Worm (Caenorhabditis elegans) whole organism, young adult: ENCODE data around the gene rbm-42.

ENCODE experiments used
- B0019.2 ChIP-seq: fragments of 200-800 bp; sonication (Bioruptor generic); conservative IDR thresholded peaks from 2 replicates; pipeline ENCODE4 v1.3.6; 2022; ENCODE audit warnings: missing genetic modification reagents, missing genetic modification characterization, missing compliant biosample characterization
- B0261.1 ChIP-seq: sonication (generic microtip); optimal IDR thresholded peaks from 2 replicates; lab custom pipeline; 2016; ENCODE audit warnings: mild to moderate bottlenecking, missing genetic modification characterization, moderate library complexity, missing compliant biosample characterization
- B0336.3 ChIP-seq: fragments of 200-800 bp; sonication (Bioruptor generic); IDR thresholded peaks from 2 replicates; pipeline ENCODE4 v1.3.6; 2022; ENCODE audit warnings: missing genetic modification characterization, missing compliant biosample characterization
- C06A6.2 ChIP-seq: fragments of 200-800 bp; sonication (Bioruptor generic); conservative IDR thresholded peaks from 2 replicates; pipeline ENCODE4 v1.3.6; 2022; ENCODE audit warnings: missing genetic modification characterization, missing compliant biosample characterization
- F22D6.2 ChIP-seq: sonication (generic microtip); optimal IDR thresholded peaks from 2 replicates; lab custom pipeline; 2016; ENCODE audit warnings: mild to moderate bottlenecking, missing genetic modification characterization, missing compliant biosample characterization
- F33H1.4 ChIP-seq: fragments of 200-800 bp; sonication (Bioruptor generic); IDR thresholded peaks from 2 replicates; pipeline ENCODE4 v1.3.6; 2022; ENCODE audit warnings: missing genetic modification reagents, missing genetic modification characterization, missing compliant biosample characterization
- F37B4.10 ChIP-seq: fragments of 200-800 bp; sonication (Bioruptor generic); IDR thresholded peaks from 2 replicates; pipeline ENCODE4 v1.3.6; 2022; ENCODE audit warnings: missing genetic modification characterization, missing compliant biosample characterization
- F49E8.2 ChIP-seq: sonication (generic microtip); optimal IDR thresholded peaks from 3 replicates; lab custom pipeline; 2017; ENCODE audit warnings: missing genetic modification characterization, mild to moderate bottlenecking, missing compliant biosample characterization, antibody characterized with exemption, moderate library complexity; ENCODE audit not compliant: insufficient read depth
- F52B5.7 ChIP-seq: sonication (generic microtip); optimal IDR thresholded peaks from 2 replicates; lab custom pipeline; 2016; ENCODE audit warnings: mild to moderate bottlenecking, missing genetic modification characterization, missing compliant biosample characterization
- F55B11.4 ChIP-seq: sonication (generic microtip); optimal IDR thresholded peaks from 2 replicates; lab custom pipeline; 2016; ENCODE audit warnings: missing compliant biosample characterization, missing genetic modification characterization, borderline replicate concordance; ENCODE audit not compliant: insufficient read depth
- F57C9.4 ChIP-seq: sonication (generic microtip); optimal IDR thresholded peaks from 2 replicates; lab custom pipeline; 2017; ENCODE audit warnings: mild to moderate bottlenecking, missing genetic modification characterization, missing compliant biosample characterization
- Y67H2A.10 ChIP-seq: fragments of 200-800 bp; sonication (Bioruptor generic); conservative IDR thresholded peaks from 2 replicates; pipeline ENCODE4 v1.3.6; 2022; ENCODE audit warnings: missing genetic modification reagents, missing genetic modification characterization, missing compliant biosample characterization
- atf-7 ChIP-seq: sonication (generic microtip); optimal IDR thresholded peaks from 2 replicates; lab custom pipeline; 2017; ENCODE audit warnings: mild to moderate bottlenecking, missing genetic modification characterization, missing compliant biosample characterization
- athp-1 ChIP-seq: sonication (generic microtip); optimal IDR thresholded peaks from 2 replicates; lab custom pipeline; 2017; ENCODE audit warnings: mild to moderate bottlenecking, missing genetic modification characterization, missing compliant biosample characterization
- attf-5 ChIP-seq: fragments of 200-800 bp; sonication (Bioruptor generic); optimal IDR thresholded peaks from 2 replicates; lab custom pipeline; 2018; ENCODE audit warnings: mild to moderate bottlenecking, missing genetic modification characterization, missing compliant biosample characterization
- attf-6 ChIP-seq: fragments of 200-800 bp; sonication (Bioruptor generic); IDR thresholded peaks from 2 replicates; pipeline ENCODE4 v1.3.6; 2022; ENCODE audit warnings: missing genetic modification reagents, missing genetic modification characterization, missing compliant biosample characterization
- bed-2 ChIP-seq: fragments of 200-800 bp; sonication (Bioruptor generic); IDR thresholded peaks from 2 replicates; pipeline ENCODE4 v1.3.6; 2022; ENCODE audit warnings: missing genetic modification reagents, missing genetic modification characterization, missing compliant biosample characterization
- ccch-3 ChIP-seq: fragments of 200-800 bp; sonication (Bioruptor generic); optimal IDR thresholded peaks from 2 replicates; lab custom pipeline; 2018; ENCODE audit warnings: mild to moderate bottlenecking, missing genetic modification characterization, missing compliant biosample characterization
- cebp-1 ChIP-seq, 2 experiments: fragments of 200-800 bp in 1 of 2; sonication (Bioruptor generic) in 1 of 2; sonication (generic microtip) in 1 of 2; IDR thresholded peaks in 1 of 2; optimal IDR thresholded peaks in 1 of 2; 2 replicates each; pipeline versions ENCODE4 v1.3.6 to Lab custom; 2017 to 2022; ENCODE audit warnings: missing compliant biosample characterization in 2 of 2, missing genetic modification characterization in 2 of 2, mild to moderate bottlenecking in 1 of 2, missing genetic modification reagents in 1 of 2, moderate library complexity in 1 of 2
- ceh-58 ChIP-seq: fragments of 200-800 bp; sonication (Bioruptor generic); IDR thresholded peaks from 2 replicates; pipeline ENCODE4 v1.3.6; 2022; ENCODE audit warnings: missing genetic modification characterization, missing compliant biosample characterization
- ceh-79 ChIP-seq: sonication (generic microtip); optimal IDR thresholded peaks from 2 replicates; lab custom pipeline; 2017; ENCODE audit warnings: mild to moderate bottlenecking, missing genetic modification characterization, missing compliant biosample characterization
- egl-18 ChIP-seq: fragments of 200-800 bp; sonication (Bioruptor generic); IDR thresholded peaks from 2 replicates; pipeline ENCODE4 v1.3.6; 2022; ENCODE audit warnings: missing genetic modification reagents, missing genetic modification characterization, missing compliant biosample characterization
- ekl-4 ChIP-seq: fragments of 200-800 bp; sonication (Bioruptor generic); IDR thresholded peaks from 2 replicates; pipeline ENCODE4 v1.3.6; 2022; ENCODE audit warnings: missing genetic modification reagents, missing genetic modification characterization, missing compliant biosample characterization
- ets-4 ChIP-seq: fragments of 200-800 bp; sonication (Bioruptor generic); optimal IDR thresholded peaks from 2 replicates; lab custom pipeline; 2018; ENCODE audit warnings: mild to moderate bottlenecking, missing genetic modification characterization, missing compliant biosample characterization
- fkh-3 ChIP-seq: sonication (generic microtip); optimal IDR thresholded peaks from 2 replicates; lab custom pipeline; 2016; ENCODE audit warnings: mild to moderate bottlenecking, missing genetic modification characterization, missing compliant biosample characterization
- hlh-26 ChIP-seq: fragments of 200-800 bp; sonication (Bioruptor generic); conservative IDR thresholded peaks from 2 replicates; pipeline ENCODE4 v1.3.6; 2022; ENCODE audit warnings: missing genetic modification reagents, missing genetic modification characterization, missing compliant biosample characterization
- hmg-20 ChIP-seq: fragments of 200-800 bp; sonication (Bioruptor generic); IDR thresholded peaks from 2 replicates; pipeline ENCODE4 v1.3.6; 2022; ENCODE audit warnings: missing genetic modification reagents, missing genetic modification characterization, missing compliant biosample characterization
- lag-1 ChIP-seq: fragments of 200-800 bp; sonication (Bioruptor generic); IDR thresholded peaks from 2 replicates; pipeline ENCODE4 v1.3.6; 2022; ENCODE audit warnings: missing genetic modification reagents, missing genetic modification characterization, missing compliant biosample characterization
- let-607 ChIP-seq, 2 experiments: fragments of 200-800 bp in 1 of 2; sonication (Bioruptor generic) in 1 of 2; sonication (generic microtip) in 1 of 2; optimal IDR thresholded peaks; 2 replicates each; lab custom pipeline; 2016 to 2018; ENCODE audit warnings: mild to moderate bottlenecking in 2 of 2, missing compliant biosample characterization in 2 of 2, missing genetic modification characterization in 2 of 2, moderate library complexity in 2 of 2, missing genotype in 1 of 2
- lin-40 ChIP-seq: sonication (generic microtip); optimal IDR thresholded peaks from 2 replicates; lab custom pipeline; 2016; ENCODE audit warnings: missing genetic modification characterization, mild to moderate bottlenecking, missing compliant biosample characterization, missing genotype, missing genetic modification reagents
- lin-54 ChIP-seq: fragments of 200-800 bp; sonication (Bioruptor generic); optimal IDR thresholded peaks from 2 replicates; lab custom pipeline; 2018; ENCODE audit warnings: mild to moderate bottlenecking, missing genetic modification characterization, missing compliant biosample characterization
- lsl-1 ChIP-seq: fragments of 200-800 bp; sonication (Bioruptor generic); optimal IDR thresholded peaks from 2 replicates; lab custom pipeline; 2018; ENCODE audit warnings: mild to moderate bottlenecking, missing genetic modification characterization, moderate library complexity, missing compliant biosample characterization
- madf-10 ChIP-seq: sonication (generic microtip); optimal IDR thresholded peaks from 2 replicates; lab custom pipeline; 2016; ENCODE audit warnings: mild to moderate bottlenecking, missing genetic modification characterization, missing compliant biosample characterization
- madf-6 ChIP-seq: fragments of 200-800 bp; sonication (Bioruptor generic); IDR thresholded peaks from 2 replicates; pipeline ENCODE4 v1.3.6; 2022; ENCODE audit warnings: missing genetic modification reagents, missing genetic modification characterization, missing compliant biosample characterization
- mcd-1 ChIP-seq: fragments of 200-800 bp; sonication (Bioruptor generic); IDR thresholded peaks from 2 replicates; pipeline ENCODE4 v1.3.6; 2022; ENCODE audit warnings: missing genetic modification reagents, missing genetic modification characterization, missing compliant biosample characterization
- nfya-1 ChIP-seq: sonication (generic microtip); optimal IDR thresholded peaks from 2 replicates; lab custom pipeline; 2017; ENCODE audit warnings: antibody characterized with exemption, missing compliant biosample characterization, missing genetic modification characterization, borderline replicate concordance; ENCODE audit not compliant: insufficient read depth
- nhr-120 ChIP-seq: fragments of 200-800 bp; sonication (Bioruptor generic); IDR thresholded peaks from 2 replicates; pipeline ENCODE4 v1.3.6; 2022; ENCODE audit warnings: missing genetic modification characterization, missing compliant biosample characterization
- pha-4 ChIP-seq: fragments of 150-350 bp; sonication (generic microtip); optimal IDR thresholded peaks from 2 replicates; lab custom pipeline; 2014; ENCODE audit warnings: missing biosample characterization, missing genetic modification reagents, missing genetic modification characterization
- rpc-1 ChIP-seq, 2 experiments: fragments of 150-350 bp in 1 of 2; sonication (generic microtip) in 1 of 2; optimal IDR thresholded peaks; 2 replicates each; lab custom pipeline; 2014 to 2018; ENCODE audit warnings: missing biosample characterization in 1 of 2, missing genetic modification characterization in 1 of 2, missing genetic modification reagents in 1 of 2, missing genotype in 1 of 2
- sea-2 ChIP-seq: fragments of 200-800 bp; sonication (Bioruptor generic); IDR thresholded peaks from 2 replicates; pipeline ENCODE4 v1.3.6; 2022; ENCODE audit warnings: missing genetic modification characterization, missing compliant biosample characterization
- tlf-1 ChIP-seq: fragments of 200-800 bp; sonication (Bioruptor generic); optimal IDR thresholded peaks from 2 replicates; lab custom pipeline; 2018; ENCODE audit warnings: mild to moderate bottlenecking, missing genetic modification characterization, missing compliant biosample characterization
- unc-62 ChIP-seq: fragments of 150-350 bp; optimal IDR thresholded peaks from 2 replicates; lab custom pipeline; 2014; ENCODE audit warnings: missing biosample characterization, missing genetic modification reagents, missing genetic modification characterization
- xnd-1 ChIP-seq: sonication (generic microtip); optimal IDR thresholded peaks from 2 replicates; lab custom pipeline; 2016; ENCODE audit warnings: missing genotype, missing genetic modification reagents, missing genetic modification characterization, missing compliant biosample characterization
- ztf-18 ChIP-seq: sonication (generic microtip); optimal IDR thresholded peaks from 2 replicates; lab custom pipeline; 2016; ENCODE audit warnings: missing genotype, mild to moderate bottlenecking, missing genetic modification characterization, missing compliant biosample characterization
- ztf-26 ChIP-seq: sonication (generic microtip); optimal IDR thresholded peaks from 2 replicates; lab custom pipeline; 2017; ENCODE audit warnings: missing genetic modification characterization, missing compliant biosample characterization
- ztf-6 ChIP-seq: fragments of 200-800 bp; sonication (Bioruptor generic); IDR thresholded peaks from 2 replicates; pipeline ENCODE4 v1.3.6; 2022; ENCODE audit warnings: missing genetic modification reagents, missing genetic modification characterization, missing compliant biosample characterization

rbm-42 gene

DNA sequence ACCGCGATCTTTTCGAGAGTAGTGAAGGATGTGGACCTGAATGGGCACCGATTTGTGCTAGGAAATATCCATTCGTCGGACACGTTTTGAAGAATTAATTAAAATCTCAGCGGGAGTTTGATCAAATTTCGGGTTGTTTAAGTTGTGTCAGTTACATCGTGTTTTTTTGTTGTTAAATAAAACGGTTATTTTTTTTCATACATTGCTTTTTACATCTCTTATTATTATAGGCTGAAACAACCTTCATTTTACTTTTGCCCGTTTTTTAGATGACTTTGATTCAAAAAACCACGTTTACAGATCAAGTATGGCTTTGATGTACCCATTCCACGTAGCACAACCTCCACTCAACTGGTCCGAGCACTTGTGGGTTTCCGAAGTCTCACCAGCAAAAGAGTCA lies 20.1 kb upstream of the rbm-42 start, which contains the start of gene emb-1 (continued):
- no peak for TF ChIP-seq madf-6

DNA sequence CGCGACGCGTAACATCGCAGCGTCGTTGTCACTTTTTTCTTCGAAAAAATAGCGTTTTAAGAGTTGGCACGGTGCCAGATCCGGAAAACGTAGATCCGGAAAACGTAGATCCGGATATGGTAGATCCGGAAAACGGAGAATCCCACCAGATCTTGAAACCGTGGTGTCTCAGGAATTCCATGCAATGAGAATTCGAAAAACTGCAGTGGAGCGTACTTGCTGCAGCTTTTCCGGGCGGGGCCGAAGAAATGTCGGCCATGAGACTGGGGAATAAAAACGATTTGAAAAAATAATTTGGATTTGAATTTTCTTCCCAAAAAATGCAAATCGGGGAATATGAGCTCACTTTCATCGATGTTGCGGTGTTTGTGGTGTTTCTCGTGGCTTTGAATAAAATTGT lies 19.4 kb upstream of the rbm-42 start, which contains the start of gene K10D2.5:
Gene K10D2.5 (plus strand): TSS at position 251 of the 400 bp plus-strand sequence.
- TF ChIP-seq attf-5 (GFP tag; lab: Kevin White, UChicago), result peak; percentile 99
- TF ChIP-seq tlf-1 (GFP tag; lab: Kevin White, UChicago), result peak; percentile 81
- no peak for TF ChIP-seq ets-4 (GFP tag; lab: Kevin White, UChicago)
- peak; percentile 20 to 65 for TF ChIP-seq let-607 (tag; optimal IDR thresholded peaks at IDR 0.05; lab: Kevin White, UChicago)
- peak; percentile 25 for TF ChIP-seq ztf-26 (tag; lab: Kevin White, UChicago)
- peak; percentile 97 for TF ChIP-seq Y67H2A.10 (GFP tag; lab: Robert Waterston, UW)
- peak; percentile 95 for TF ChIP-seq ekl-4 (GFP tag; lab: Robert Waterston, UW)
- TF ChIP-seq atf-7 (tag; lab: Kevin White, UChicago), result peak; percentile 55
- peak; percentile 99 for TF ChIP-seq mcd-1 (GFP tag; lab: Robert Waterston, UW)
- no peak for TF ChIP-seq sea-2 (GFP tag; lab: Robert Waterston, UW)
- TF ChIP-seq bed-2 (GFP tag; lab: Robert Waterston, UW), result peak; percentile 98
- peak; percentile 77 for TF ChIP-seq lsl-1
- TF ChIP-seq rpc-1 (optimal IDR thresholded peaks at IDR 0.05; lab: Kevin White, UChicago), result no peak
- TF ChIP-seq rpc-1 (tag; optimal IDR thresholded peaks at IDR 0.05; lab: Kevin White, UChicago), result no peak
- TF ChIP-seq xnd-1 (tag; lab: Kevin White, UChicago), result peak; percentile 27
- peak; percentile 75 for TF ChIP-seq attf-6 (GFP tag; lab: Robert Waterston, UW)
- TF ChIP-seq athp-1, result peak; percentile 96
- TF ChIP-seq lin-40, result peak; percentile 80
- 0 out of 2 replicates have a peak, but pooled peaks have one; percentile 50 for TF ChIP-seq C06A6.2 (GFP tag; lab: Robert Waterston, UW)
- TF ChIP-seq F33H1.4 (GFP tag; lab: Robert Waterston, UW), result peak; percentile 83
- TF ChIP-seq ceh-79 (tag; lab: Kevin White, UChicago), result no peak
- no peak for TF ChIP-seq fkh-3
- 0 out of 2 replicates have a peak, but pooled peaks have one; percentile 24 for TF ChIP-seq lag-1 (GFP tag; lab: Robert Waterston, UW)
- no peak for TF ChIP-seq pha-4 (tag; lab: Kevin White, UChicago)
- peak; percentile 90 for TF ChIP-seq cebp-1 (GFP tag; IDR thresholded peaks at IDR 0.05; lab: Robert Waterston, UW)
- TF ChIP-seq cebp-1 (tag; optimal IDR thresholded peaks at IDR 0.05; lab: Kevin White, UChicago), result peak; percentile 81
- no peak for TF ChIP-seq F37B4.10
- TF ChIP-seq hmg-20, result peak; percentile 82
- TF ChIP-seq egl-18 (GFP tag; lab: Robert Waterston, UW), result no peak
- TF ChIP-seq madf-10, result peak; percentile 92
- TF ChIP-seq nhr-120 (GFP tag; lab: Robert Waterston, UW), result 0 out of 2 replicates have a peak, but pooled peaks have one; percentile 88
- TF ChIP-seq F22D6.2 (tag; lab: Kevin White, UChicago), result peak; percentile 73
- TF ChIP-seq F55B11.4 (tag; lab: Kevin White, UChicago), result no peak
- TF ChIP-seq B0019.2 (GFP tag; lab: Robert Waterston, UW), result peak; percentile 96
- no peak for TF ChIP-seq F57C9.4 (tag; lab: Kevin White, UChicago)
- TF ChIP-seq ccch-3 (GFP tag; lab: Kevin White, UChicago), result peak; percentile 95
- peak; percentile 82 for TF ChIP-seq ztf-18 (tag; lab: Kevin White, UChicago)
- TF ChIP-seq unc-62 (GFP tag; lab: Kevin White, UChicago), result no peak
- peak; percentile 94 for TF ChIP-seq ztf-6 (GFP tag; lab: Robert Waterston, UW)
- TF ChIP-seq B0261.1 (tag; lab: Kevin White, UChicago), result peak; percentile 11
- peak; percentile 90 for TF ChIP-seq F49E8.2 (tag; lab: Kevin White, UChicago)
- peak; percentile 68 for TF ChIP-seq F52B5.7 (tag; lab: Kevin White, UChicago)
- TF ChIP-seq nfya-1 (tag; lab: Kevin White, UChicago), result no peak
- TF ChIP-seq ceh-58 (GFP tag; lab: Robert Waterston, UW), result no peak
- no peak for TF ChIP-seq hlh-26 (GFP tag; lab: Robert Waterston, UW)
- peak; percentile 86 for TF ChIP-seq B0336.3
- peak; percentile 96 for TF ChIP-seq lin-54 (GFP tag; lab: Kevin White, UChicago)
